Fruit fly (Drosophila melanogaster) S2 (cell line): ENCODE measurements around the gene CG13313.

ENCODE experiments used
- CG8478 ChIP-seq: fragments of >200 bp; optimal IDR thresholded peaks from 2 replicates; lab custom pipeline; 2018
- CTCF ChIP-seq, 2 experiments: fragments of >200 bp; optimal IDR thresholded peaks; 2 replicates each; lab custom pipeline; 2018

DNA sequence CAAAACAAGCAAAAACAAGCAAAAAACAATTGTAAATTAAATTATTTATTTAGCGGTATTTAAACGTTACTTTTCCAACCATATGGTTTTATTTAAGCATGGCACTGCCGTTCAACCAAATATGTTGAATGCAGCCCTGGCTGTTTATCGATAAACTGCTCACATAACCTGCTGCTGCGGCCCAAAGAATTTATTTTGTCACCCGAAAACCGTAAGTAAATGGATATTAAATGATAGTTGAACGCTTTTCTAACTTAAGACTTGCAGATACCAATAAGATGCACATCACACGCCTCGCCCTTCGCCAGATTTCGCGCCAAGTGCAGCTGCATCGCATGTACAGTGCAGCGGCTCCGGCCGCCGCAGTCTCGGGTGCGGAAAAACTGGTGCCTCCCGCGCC is 2.0 kb upstream of the CG13313 start, which contains the start of gene mRpL12:
- no peak for TF ChIP-seq CG8478 (lab: Kevin White, UChicago)
- no peak for TF ChIP-seq CTCF (optimal IDR thresholded peaks at IDR 0.05; lab: Kevin White, UChicago)
